Fruit fly (Drosophila melanogaster) whole organism, embryonic: ENCODE results near the gene CG7650.

Experiments
- CG7963 ChIP-seq: fragments of 200-800 bp; sonication (Bioruptor generic); IDR thresholded peaks from 3 replicates; pipeline ENCODE4 v1.3.6; 2022; ENCODE audit warnings: missing biosample characterization, missing genetic modification characterization; ENCODE audit not compliant: partially characterized antibody
- CG8478 ChIP-seq: fragments of >200 bp; optimal IDR thresholded peaks from 2 replicates; lab custom pipeline; 2018
- Dfd ChIP-seq, 2 experiments: fragments of >200 bp; optimal IDR thresholded peaks; 2 replicates each; lab custom pipeline; 2017; ENCODE audit warnings: missing biosample characterization in 2 of 2, missing genetic modification characterization in 2 of 2
- Hmr ChIP-seq: fragments of 200-800 bp; sonication (Bioruptor generic); optimal IDR thresholded peaks from 3 replicates; lab custom pipeline; 2017; ENCODE audit warnings: mild to moderate bottlenecking, missing biosample characterization, missing genetic modification reagents, missing genetic modification characterization
- Max ChIP-seq: fragments of 200-800 bp; sonication (Bioruptor generic); optimal IDR thresholded peaks from 2 replicates; lab custom pipeline; 2016; ENCODE audit warnings: missing biosample characterization, mild to moderate bottlenecking, missing genetic modification characterization
- fd3F ChIP-seq: fragments of 200-800 bp; sonication (Bioruptor generic); optimal IDR thresholded peaks from 2 replicates; lab custom pipeline; 2018; ENCODE audit warnings: missing biosample characterization, mild to moderate bottlenecking, missing genetic modification characterization, moderate library complexity
- hkb ChIP-seq, 2 experiments: fragments of 200-800 bp in 1 of 2; fragments of >200 bp in 1 of 2; sonication (Bioruptor generic) in 1 of 2; IDR thresholded peaks in 1 of 2; optimal IDR thresholded peaks in 1 of 2; 2 replicates each; pipeline versions ENCODE4 v1.3.6 to Lab custom; 2017 to 2022; ENCODE audit warnings: missing biosample characterization in 1 of 2, missing genetic modification characterization in 1 of 2

DNA sequence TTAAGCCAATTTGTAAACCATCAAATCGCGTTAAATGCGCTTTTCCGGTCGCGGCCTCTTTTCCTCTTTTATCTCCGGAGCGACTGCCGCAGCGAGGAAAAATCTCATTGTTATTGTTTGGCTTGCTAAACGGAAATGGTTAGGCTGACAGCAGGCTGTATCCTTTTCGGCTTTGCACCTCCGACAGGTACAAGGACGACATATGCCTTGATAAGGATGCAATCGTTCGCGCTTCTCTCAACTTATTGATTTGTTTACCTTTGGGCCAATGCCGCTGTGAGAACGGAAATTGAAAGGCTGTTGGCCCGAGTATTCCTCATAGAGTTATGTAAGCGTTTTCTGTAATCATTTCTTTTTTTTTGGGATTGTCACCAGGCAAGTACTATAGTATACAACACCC is 28.3 kb upstream of the CG7650 start:
- TF ChIP-seq Dfd (GFP tag; optimal IDR thresholded peaks at IDR 0.05; lab: Kevin White, UChicago), result no peak
- no peak for TF ChIP-seq CG8478 (lab: Kevin White, UChicago)
- TF ChIP-seq fd3F (GFP tag; lab: Kevin White, UChicago), result no peak
- TF ChIP-seq Max (GFP tag; lab: Kevin White, UChicago), result no peak
- no peak for TF ChIP-seq Hmr (GFP tag; lab: Kevin White, UChicago)
- no peak for TF ChIP-seq hkb (optimal IDR thresholded peaks at IDR 0.05; lab: Kevin White, UChicago)
- no peak for TF ChIP-seq hkb (GFP tag; IDR thresholded peaks at IDR 0.05; lab: Robert Waterston, UW)
- no peak for TF ChIP-seq CG7963 (GFP tag; lab: Robert Waterston, UW)
